Worm (Caenorhabditis elegans): Measurements from ENCODE around the gene Y53F4B.11.

Gene Y53F4B.11

DNA sequence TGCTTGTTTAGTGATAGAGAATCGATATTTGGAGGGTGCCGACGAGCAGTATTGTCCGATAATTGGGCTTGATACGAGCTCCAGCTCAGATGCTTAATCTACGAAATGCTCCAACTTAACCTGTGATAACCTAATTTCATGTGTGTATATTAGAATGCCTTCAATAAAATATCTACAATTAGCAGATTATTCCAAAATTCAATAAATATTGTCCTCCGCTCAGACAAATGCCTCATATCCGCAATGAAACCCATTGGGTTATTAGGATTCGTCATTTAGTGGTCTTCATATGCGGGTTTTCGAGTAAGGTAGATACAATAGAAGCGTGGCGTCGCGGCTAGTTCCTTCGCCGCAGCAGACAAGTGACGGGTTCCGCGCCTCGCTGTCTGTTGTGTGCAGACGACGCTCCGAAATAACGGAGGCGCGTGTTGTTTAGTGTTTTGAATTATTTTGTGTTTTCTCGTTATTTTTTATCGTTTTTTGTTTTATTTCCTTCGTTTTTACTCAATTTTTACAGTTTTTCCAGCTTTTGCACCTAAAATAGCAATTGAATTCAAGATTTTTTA, 15.1 kb downstream of the Y53F4B.11 start, which contains the start of gene cmtr-1:
cmtr-1 (plus strand) TSS at position 516 of the 566 bp plus-strand sequence.
- TF ChIP-seq nfya-2 (GFP tag; IDR thresholded peaks at IDR 0.05) (no peak), K11D2.4 (GFP tag; IDR thresholded peaks at IDR 0.05) (peak; percentile 90), mcd-1 (GFP tag; IDR thresholded peaks at IDR 0.05) (peak; percentile 95), K12H6.12 (tag; optimal IDR thresholded peaks at IDR 0.05) (peak; percentile 81), F39B2.1 (GFP tag; IDR thresholded peaks at IDR 0.05) (peak; percentile 89; the same call in 1 of the 2 replicates), him-1 (tag; optimal IDR thresholded peaks at IDR 0.05) (peak; percentile 95), madf-10 (tag; optimal IDR thresholded peaks at IDR 0.05) (peak; percentile 87), madf-6 (GFP tag; IDR thresholded peaks at IDR 0.05) (peak; percentile 93), nhr-120 (GFP tag; IDR thresholded peaks at IDR 0.05) (no peak), B0336.3 (GFP tag; IDR thresholded peaks at IDR 0.05) (peak; percentile 97), lin-35 (GFP tag; optimal IDR thresholded peaks at IDR 0.05) (peak in 2 of 3 experiments; percentile 63 to 95), chd-7 (tag; optimal IDR thresholded peaks at IDR 0.05) (peak; percentile 86), aptf-2 (GFP tag; conservative IDR thresholded peaks at IDR 0.05) (peak; percentile 22; the same call in 1 of the 2 replicates), ceh-40 (GFP tag; IDR thresholded peaks at IDR 0.05) (no peak), ceh-58 (GFP tag; IDR thresholded peaks at IDR 0.05) (0 out of 2 replicates have a peak, but pooled peaks have one; percentile 2), ets-4 (GFP tag; optimal IDR thresholded peaks at IDR 0.05) (peak; percentile 51), D2030.7 (GFP tag; IDR thresholded peaks at IDR 0.05) (peak; percentile 100), snpc-1.1 (tag; optimal IDR thresholded peaks at IDR 0.05; ENCODE audit: insufficient read depth) (peak; percentile 100), repo-1 (tag; optimal IDR thresholded peaks at IDR 0.05) (peak; percentile 97), F57C9.4 (tag; optimal IDR thresholded peaks at IDR 0.05) (peak; percentile 71), let-526 (GFP tag; IDR thresholded peaks at IDR 0.05) (0 out of 2 replicates have a peak, but pooled peaks have one; percentile 76), xnd-1 (tag; optimal IDR thresholded peaks at IDR 0.05) (peak; percentile 54), bed-2 (GFP tag; IDR thresholded peaks at IDR 0.05) (no peak), Y53F4B.3 (GFP tag; IDR thresholded peaks at IDR 0.05) (no peak; the same call in 1 of the 2 replicates), rec-8 (tag; optimal IDR thresholded peaks at IDR 0.05) (peak; percentile 40 to 82), tbx-9 (tag; optimal IDR thresholded peaks at IDR 0.05; ENCODE audit: borderline replicate concordance) (no peak), let-607 (tag; optimal IDR thresholded peaks at IDR 0.05) (peak; percentile 42 to 80), ceh-91 (GFP tag; IDR thresholded peaks at IDR 0.05) (peak; percentile 85), gei-17 (GFP tag; optimal IDR thresholded peaks at IDR 0.05) (peak; percentile 90), ztf-22 (GFP tag; optimal IDR thresholded peaks at IDR 0.05) (peak; percentile 37), F57A8.1 (GFP tag; optimal IDR thresholded peaks at IDR 0.05) (no peak), attf-6 (GFP tag; IDR thresholded peaks at IDR 0.05) (peak; percentile 95), nhr-90 (tag; optimal IDR thresholded peaks at IDR 0.05) (no peak), F52B5.7 (tag; optimal IDR thresholded peaks at IDR 0.05) (peak; percentile 82), Y79H2A.3 (GFP tag; conservative IDR thresholded peaks at IDR 0.05) (peak; percentile 65; the same call in 1 of the 2 replicates), aptf-3 (GFP tag; IDR thresholded peaks at IDR 0.05) (no peak), unc-62 (GFP tag; optimal IDR thresholded peaks at IDR 0.05) (no peak), B0261.1 (tag; optimal IDR thresholded peaks at IDR 0.05) (peak; percentile 42), nhr-80 (tag; optimal IDR thresholded peaks at IDR 0.05) (peak; percentile 59), lsy-27 (tag; optimal IDR thresholded peaks at IDR 0.05; ENCODE audit: borderline replicate concordance, insufficient read depth) (peak; percentile 78), nfyb-1 (GFP tag; IDR thresholded peaks at IDR 0.05) (peak; percentile 97), rpc-1 (optimal IDR thresholded peaks at IDR 0.05) (no peak), rpc-1 (tag; optimal IDR thresholded peaks at IDR 0.05) (peak; percentile 17), ztf-26 (tag; optimal IDR thresholded peaks at IDR 0.05) (peak; percentile 92), lir-1 (GFP tag; conservative IDR thresholded peaks at IDR 0.05) (peak; percentile 79), sptf-2 (GFP tag; optimal IDR thresholded peaks at IDR 0.05) (peak; percentile 80), sea-2 (GFP tag; IDR thresholded peaks at IDR 0.05) (no peak), ceh-100 (GFP tag; IDR thresholded peaks at IDR 0.05) (peak; percentile 87)

All from whole organism, young adult.